Fruit fly (Drosophila melanogaster) whole organism, embryonic: ENCODE data around the gene CG16984.
A peak's percentile ranks its signal among the peaks of the same experiment; 100 is the strongest.

Experiments
- Ada2b ChIP-seq: fragments of 200-800 bp; sonication (Bioruptor generic); IDR thresholded peaks from 2 replicates; pipeline ENCODE4 v1.3.6; 2022; ENCODE audit warnings: missing biosample characterization, missing genetic modification characterization
- B-H2 ChIP-seq: fragments of 200-800 bp; sonication (Bioruptor generic); optimal IDR thresholded peaks from 2 replicates; lab custom pipeline; 2018; ENCODE audit warnings: missing biosample characterization, mild to moderate bottlenecking, missing genetic modification characterization
- CG11085 ChIP-seq: fragments of 200-800 bp; sonication (Bioruptor generic); IDR thresholded peaks from 2 replicates; pipeline ENCODE4 v1.3.6; 2022; ENCODE audit warnings: missing biosample characterization, missing genetic modification characterization
- CG13287 ChIP-seq: fragments of 200-800 bp; sonication (Bioruptor generic); IDR thresholded peaks from 2 replicates; pipeline ENCODE4 v1.3.6; 2022; ENCODE audit warnings: missing biosample characterization, missing genetic modification characterization; ENCODE audit not compliant: partially characterized antibody
- CG15011 ChIP-seq: fragments of 200-800 bp; sonication (Bioruptor generic); optimal IDR thresholded peaks from 3 replicates; lab custom pipeline; 2018; ENCODE audit warnings: missing biosample characterization, mild to moderate bottlenecking, missing genetic modification characterization
- CG15073 ChIP-seq: fragments of 200-800 bp; sonication (Bioruptor generic); optimal IDR thresholded peaks from 2 replicates; lab custom pipeline; 2016; ENCODE audit warnings: missing biosample characterization, missing genetic modification characterization
- CG1647 ChIP-seq: fragments of 200-800 bp; sonication (Bioruptor generic); optimal IDR thresholded peaks from 3 replicates; lab custom pipeline; 2016; ENCODE audit warnings: missing biosample characterization, missing genetic modification characterization
- CG17186 ChIP-seq: fragments of 200-800 bp; sonication (Bioruptor generic); optimal IDR thresholded peaks from 3 replicates; lab custom pipeline; 2017; ENCODE audit warnings: missing biosample characterization, missing genetic modification reagents, missing genetic modification characterization
- CG17912 ChIP-seq: fragments of 200-800 bp; sonication (Bioruptor generic); optimal IDR thresholded peaks from 2 replicates; lab custom pipeline; 2018; ENCODE audit warnings: missing biosample characterization, mild to moderate bottlenecking, missing genetic modification characterization
- CG2202 ChIP-seq: fragments of 200-800 bp; sonication (Bioruptor generic); optimal IDR thresholded peaks from 2 replicates; lab custom pipeline; 2018; ENCODE audit warnings: missing biosample characterization, mild to moderate bottlenecking, missing genetic modification characterization
- CG2889 ChIP-seq: fragments of 200-800 bp; sonication (Bioruptor generic); IDR thresholded peaks from 3 replicates; pipeline ENCODE4 v1.3.6; 2022; ENCODE audit warnings: missing biosample characterization, missing genetic modification characterization
- CG31441 ChIP-seq: fragments of 200-800 bp; sonication (Bioruptor generic); IDR thresholded peaks from 2 replicates; pipeline ENCODE4 v1.3.6; 2022; ENCODE audit warnings: missing biosample characterization, missing genetic modification characterization
- CG4282 ChIP-seq: fragments of 200-800 bp; sonication (Bioruptor generic); optimal IDR thresholded peaks from 2 replicates; lab custom pipeline; 2016; ENCODE audit warnings: missing biosample characterization, missing genetic modification characterization
- CG5180 ChIP-seq: fragments of 200-800 bp; sonication (Bioruptor generic); optimal IDR thresholded peaks from 3 replicates; lab custom pipeline; 2017; ENCODE audit warnings: missing biosample characterization, missing genetic modification characterization, mild to moderate bottlenecking, moderate library complexity, missing genetic modification reagents
- CG6689 ChIP-seq: fragments of 200-800 bp; sonication (Bioruptor generic); IDR thresholded peaks from 2 replicates; pipeline ENCODE4 v1.3.6; 2022; ENCODE audit warnings: missing biosample characterization, missing genetic modification characterization
- CG8359 ChIP-seq: fragments of 200-800 bp; sonication (Bioruptor generic); optimal IDR thresholded peaks from 2 replicates; lab custom pipeline; 2017; ENCODE audit warnings: missing biosample characterization, mild to moderate bottlenecking, missing genetic modification characterization, borderline replicate concordance
- CG9609 ChIP-seq: fragments of 200-800 bp; sonication (Bioruptor generic); optimal IDR thresholded peaks from 3 replicates; lab custom pipeline; 2016; ENCODE audit warnings: missing biosample characterization, missing genetic modification characterization
- CG9797 ChIP-seq: fragments of 200-800 bp; sonication (Bioruptor generic); optimal IDR thresholded peaks from 3 replicates; lab custom pipeline; 2018; ENCODE audit warnings: missing biosample characterization, mild to moderate bottlenecking, missing genetic modification characterization
- Doc3 ChIP-seq: fragments of 200-800 bp; sonication (Bioruptor generic); IDR thresholded peaks from 3 replicates; pipeline ENCODE4 v1.3.6; 2022; ENCODE audit warnings: missing biosample characterization, missing genetic modification characterization; ENCODE audit not compliant: partially characterized antibody
- Dref ChIP-seq: fragments of 200-800 bp; sonication (Bioruptor generic); IDR thresholded peaks from 2 replicates; pipeline ENCODE4 v1.3.6; 2022; ENCODE audit warnings: missing biosample characterization, missing genetic modification characterization
- E2f2 ChIP-seq: fragments of 200-800 bp; sonication (Bioruptor generic); IDR thresholded peaks from 2 replicates; pipeline ENCODE4 v1.3.6; 2022; ENCODE audit warnings: missing biosample characterization, missing genetic modification characterization
- Eip74EF ChIP-seq, 2 experiments: fragments of 200-800 bp in 1 of 2; fragments of >200 bp in 1 of 2; sonication (Bioruptor generic) in 1 of 2; optimal IDR thresholded peaks; 2 replicates each; lab custom pipeline; 2017 to 2019; ENCODE audit warnings: missing biosample characterization in 2 of 2, missing genetic modification characterization in 2 of 2, mild to moderate bottlenecking in 1 of 2, moderate library complexity in 1 of 2
- Hey ChIP-seq: fragments of 200-800 bp; sonication (Bioruptor generic); optimal IDR thresholded peaks from 3 replicates; lab custom pipeline; 2018; ENCODE audit warnings: missing biosample characterization, mild to moderate bottlenecking, missing genetic modification characterization
- Hmr ChIP-seq: fragments of 200-800 bp; sonication (Bioruptor generic); optimal IDR thresholded peaks from 3 replicates; lab custom pipeline; 2017; ENCODE audit warnings: mild to moderate bottlenecking, missing biosample characterization, missing genetic modification reagents, missing genetic modification characterization
- Lhr ChIP-seq: fragments of 200-800 bp; sonication (Bioruptor generic); optimal IDR thresholded peaks from 3 replicates; lab custom pipeline; 2017; ENCODE audit warnings: mild to moderate bottlenecking, missing biosample characterization, missing genetic modification reagents, missing genetic modification characterization
- PHDP ChIP-seq: fragments of 200-800 bp; sonication (Bioruptor generic); optimal IDR thresholded peaks from 3 replicates; lab custom pipeline; 2018; ENCODE audit warnings: missing biosample characterization, mild to moderate bottlenecking, missing genetic modification characterization, moderate library complexity
- Sox100B ChIP-seq: fragments of 200-800 bp; sonication (Bioruptor generic); optimal IDR thresholded peaks from 3 replicates; lab custom pipeline; 2018; ENCODE audit warnings: missing biosample characterization, mild to moderate bottlenecking, missing genetic modification characterization
- Stat92E ChIP-seq, 3 experiments: fragments of >200 bp in 2 of 3; fragments of 200-800 bp in 1 of 3; sonication (Bioruptor generic) in 1 of 3; optimal IDR thresholded peaks; 2 replicates each; lab custom pipeline; 2017 to 2019; ENCODE audit warnings: missing biosample characterization in 3 of 3, missing genetic modification characterization in 3 of 3, mild to moderate bottlenecking in 1 of 3, moderate library complexity in 1 of 3
- TFAM ChIP-seq: fragments of 200-800 bp; sonication (Bioruptor generic); optimal IDR thresholded peaks from 2 replicates; lab custom pipeline; 2017; ENCODE audit warnings: missing biosample characterization, missing genetic modification characterization, inconsistent platforms
- Taf1 ChIP-seq: fragments of 200-800 bp; sonication (Bioruptor generic); IDR thresholded peaks from 2 replicates; pipeline ENCODE4 v1.3.6; 2022; ENCODE audit warnings: missing biosample characterization, missing genetic modification characterization
- Usf ChIP-seq: fragments of 200-800 bp; sonication (Bioruptor generic); optimal IDR thresholded peaks from 2 replicates; lab custom pipeline; 2017; ENCODE audit warnings: missing genotype, missing biosample characterization, missing genetic modification characterization
- bab2 ChIP-seq: fragments of 200-800 bp; sonication (Bioruptor generic); optimal IDR thresholded peaks from 2 replicates; lab custom pipeline; 2016; ENCODE audit warnings: missing biosample characterization, missing genetic modification characterization
- cas ChIP-seq: fragments of 200-800 bp; sonication (Bioruptor generic); IDR thresholded peaks from 2 replicates; pipeline ENCODE4 v1.3.6; 2022; ENCODE audit warnings: missing biosample characterization, missing genetic modification characterization
- chm ChIP-seq: fragments of 200-800 bp; sonication (Bioruptor generic); IDR thresholded peaks from 2 replicates; pipeline ENCODE4 v1.3.6; 2022; ENCODE audit warnings: missing biosample characterization, missing genetic modification characterization
- dmrt11E ChIP-seq: fragments of 200-800 bp; sonication (Bioruptor generic); optimal IDR thresholded peaks from 3 replicates; lab custom pipeline; 2018; ENCODE audit warnings: missing biosample characterization, mild to moderate bottlenecking, missing genetic modification characterization, moderate library complexity
- dysf ChIP-seq: fragments of 200-800 bp; sonication (Bioruptor generic); IDR thresholded peaks from 3 replicates; pipeline ENCODE4 v1.3.6; 2022; ENCODE audit warnings: missing biosample characterization, missing genetic modification characterization
- en ChIP-seq: fragments of 200-800 bp; sonication (Bioruptor generic); optimal IDR thresholded peaks from 2 replicates; lab custom pipeline; 2016; ENCODE audit warnings: missing biosample characterization, missing genetic modification characterization
- exex ChIP-seq: fragments of 200-800 bp; sonication (Bioruptor generic); optimal IDR thresholded peaks from 4 replicates; lab custom pipeline; 2018; ENCODE audit warnings: missing biosample characterization, mild to moderate bottlenecking, missing genetic modification characterization, moderate library complexity
- gce ChIP-seq: fragments of 200-800 bp; sonication (Bioruptor generic); IDR thresholded peaks from 3 replicates; pipeline ENCODE4 v1.3.6; 2022; ENCODE audit warnings: missing biosample characterization, missing genetic modification characterization
- h ChIP-seq: fragments of >200 bp; optimal IDR thresholded peaks from 2 replicates; lab custom pipeline; 2017
- her ChIP-seq: fragments of 200-800 bp; sonication (Bioruptor generic); optimal IDR thresholded peaks from 2 replicates; lab custom pipeline; 2016; ENCODE audit warnings: missing biosample characterization, missing genetic modification characterization
- inv ChIP-seq: fragments of 200-800 bp; sonication (Bioruptor generic); IDR thresholded peaks from 2 replicates; pipeline ENCODE4 v1.3.6; 2022; ENCODE audit warnings: missing biosample characterization, missing genetic modification characterization; ENCODE audit not compliant: partially characterized antibody
- jumu ChIP-seq: fragments of 200-800 bp; sonication (Bioruptor generic); optimal IDR thresholded peaks from 3 replicates; lab custom pipeline; 2016; ENCODE audit warnings: missing biosample characterization, missing genetic modification characterization
- mam ChIP-seq: fragments of 200-800 bp; sonication (Bioruptor generic); optimal IDR thresholded peaks from 3 replicates; lab custom pipeline; 2016; ENCODE audit warnings: missing biosample characterization, missing genetic modification characterization
- pfk ChIP-seq: fragments of 200-800 bp; sonication (Bioruptor generic); optimal IDR thresholded peaks from 2 replicates; lab custom pipeline; 2018; ENCODE audit warnings: missing biosample characterization, mild to moderate bottlenecking, missing genetic modification characterization, moderate library complexity
- ro ChIP-seq: fragments of 200-800 bp; sonication (Bioruptor generic); IDR thresholded peaks from 2 replicates; pipeline ENCODE4 v1.3.6; 2022; ENCODE audit warnings: missing biosample characterization, missing genetic modification characterization
- schlank ChIP-seq: fragments of 200-800 bp; sonication (Bioruptor generic); optimal IDR thresholded peaks from 2 replicates; lab custom pipeline; 2018; ENCODE audit warnings: missing biosample characterization, mild to moderate bottlenecking, missing genetic modification characterization
- sens ChIP-seq: fragments of 200-800 bp; sonication (Bioruptor generic); peaks from one replicate; lab custom pipeline; 2016; ENCODE audit warnings: missing biosample characterization, missing genetic modification characterization
- tna ChIP-seq: fragments of 200-800 bp; sonication (Bioruptor generic); IDR thresholded peaks from 2 replicates; pipeline ENCODE4 v1.3.6; 2022; ENCODE audit warnings: missing biosample characterization, missing genetic modification characterization; ENCODE audit not compliant: partially characterized antibody
- tup ChIP-seq: fragments of 200-800 bp; sonication (Bioruptor generic); optimal IDR thresholded peaks from 2 replicates; lab custom pipeline; 2016; ENCODE audit warnings: missing biosample characterization, mild to moderate bottlenecking, missing genetic modification characterization, moderate library complexity
- wdn ChIP-seq: fragments of 200-800 bp; sonication (Bioruptor generic); IDR thresholded peaks from 2 replicates; pipeline ENCODE4 v1.3.6; 2022; ENCODE audit warnings: missing biosample characterization, missing genetic modification characterization

The CG16984 gene

DNA sequence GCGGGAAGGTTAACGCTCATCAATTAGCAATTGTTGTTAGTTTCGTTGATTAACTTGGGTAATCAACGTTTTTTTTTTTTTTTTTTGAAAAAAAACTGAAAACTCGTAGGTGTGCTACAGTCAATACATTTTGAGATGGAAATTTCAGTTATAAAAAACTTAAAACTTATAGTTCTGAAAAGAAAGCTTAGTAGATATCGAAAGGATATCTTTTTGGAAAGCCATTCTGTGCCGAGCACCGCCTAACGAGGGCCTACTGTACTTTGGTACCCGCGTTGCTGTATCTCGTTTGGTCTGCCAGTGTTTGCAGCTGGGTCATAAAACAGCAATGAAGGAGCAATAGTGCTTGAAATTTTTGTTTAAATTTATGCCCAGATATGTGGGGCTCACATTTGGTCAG is 23.6 kb upstream of the CG16984 start (continued):
- TF ChIP-seq Ada2b = peak; percentile 69
- TF ChIP-seq CG11085 (GFP tag; lab: Robert Waterston, UW) = 0 out of 2 replicates have a peak, but pooled peaks have one; percentile 47
- no peak for TF ChIP-seq CG5180 (GFP tag; lab: Kevin White, UChicago)
- TF ChIP-seq CG15073 (GFP tag; lab: Kevin White, UChicago) = no peak
- no peak for TF ChIP-seq CG8359 (GFP tag; lab: Kevin White, UChicago)
- no peak for TF ChIP-seq pfk
- TF ChIP-seq dysf (GFP tag; lab: Robert Waterston, UW) = peak; percentile 74
- TF ChIP-seq CG9609 (GFP tag; lab: Kevin White, UChicago) = no peak
- TF ChIP-seq h (lab: Kevin White, UChicago) = no peak
- TF ChIP-seq CG4282 (GFP tag; lab: Kevin White, UChicago) = no peak
- TF ChIP-seq wdn (GFP tag; lab: Robert Waterston, UW) = no peak
- no peak for TF ChIP-seq Hey
- peak; percentile 49 for TF ChIP-seq bab2 (GFP tag; lab: Kevin White, UChicago)
- no peak for TF ChIP-seq tna
- TF ChIP-seq Hmr = no peak
- no peak for TF ChIP-seq Lhr
- no peak for TF ChIP-seq en (GFP tag; lab: Kevin White, UChicago)
- TF ChIP-seq Sox100B = peak; percentile 10
- TF ChIP-seq Doc3 (GFP tag; lab: Robert Waterston, UW) = no peak
- TF ChIP-seq mam (GFP tag; lab: Kevin White, UChicago) = peak; percentile 23
- TF ChIP-seq TFAM (GFP tag; lab: Kevin White, UChicago) = no peak
- TF ChIP-seq gce (GFP tag; lab: Robert Waterston, UW) = 0 out of 3 replicates have a peak, but pooled peaks have one; percentile 31
- TF ChIP-seq tup (GFP tag; lab: Kevin White, UChicago) = no peak
- TF ChIP-seq Taf1 (GFP tag; lab: Robert Waterston, UW) = 0 out of 2 replicates have a peak, but pooled peaks have one; percentile 32
- TF ChIP-seq CG2202 (tag; lab: Kevin White, UChicago) = no peak
- no peak for TF ChIP-seq CG13287 (GFP tag; lab: Robert Waterston, UW)
- no peak for TF ChIP-seq cas (GFP tag; lab: Robert Waterston, UW)
- peak; percentile 25; the same call in 1 of the 2 replicates for TF ChIP-seq ro (GFP tag; lab: Robert Waterston, UW)
- no peak for TF ChIP-seq inv (GFP tag; lab: Robert Waterston, UW)
- no peak for TF ChIP-seq exex
- TF ChIP-seq E2f2 = no peak
- TF ChIP-seq CG6689 = peak; percentile 64
- TF ChIP-seq sens = peak; percentile 27
- TF ChIP-seq her (GFP tag; lab: Kevin White, UChicago) = no peak
- no peak for TF ChIP-seq Eip74EF (GFP tag; optimal IDR thresholded peaks at IDR 0.05; lab: Kevin White, UChicago)
- TF ChIP-seq CG17186 = no peak
- TF ChIP-seq Usf (GFP tag; lab: Kevin White, UChicago) = no peak
- no peak for TF ChIP-seq CG15011
- no peak for TF ChIP-seq schlank (tag; lab: Kevin White, UChicago)
- TF ChIP-seq Dref (GFP tag; lab: Robert Waterston, UW) = no peak
- TF ChIP-seq Stat92E (GFP tag; optimal IDR thresholded peaks at IDR 0.05; lab: Kevin White, UChicago) = no peak
- peak; percentile 8 for TF ChIP-seq jumu
- no peak for TF ChIP-seq dmrt11E (tag; lab: Kevin White, UChicago)
- TF ChIP-seq CG1647 (GFP tag; lab: Kevin White, UChicago) = peak; percentile 11
- TF ChIP-seq CG9797 (GFP tag; lab: Kevin White, UChicago) = no peak
- no peak for TF ChIP-seq CG17912 (GFP tag; lab: Kevin White, UChicago)
- TF ChIP-seq CG2889 (GFP tag; lab: Robert Waterston, UW) = no peak
- no peak for TF ChIP-seq chm (GFP tag; lab: Robert Waterston, UW)
- TF ChIP-seq PHDP (tag; lab: Kevin White, UChicago) = no peak
- no peak for TF ChIP-seq B-H2
- peak; percentile 41; the same call in 1 of the 2 replicates for TF ChIP-seq CG31441 (GFP tag; lab: Robert Waterston, UW)
